Fruit fly (Drosophila melanogaster) ovary, adult (tissue): Measurements from ENCODE around the gene CG31954.

ENCODE experiments used
- CG17801 ChIP-seq: fragments of 200-800 bp; optimal IDR thresholded peaks from 2 replicates; lab custom pipeline; 2019; ENCODE audit warnings: missing biosample characterization, mild to moderate bottlenecking, missing genetic modification characterization, moderate library complexity; ENCODE audit not compliant: partially characterized antibody

Gene CG31954

DNA sequence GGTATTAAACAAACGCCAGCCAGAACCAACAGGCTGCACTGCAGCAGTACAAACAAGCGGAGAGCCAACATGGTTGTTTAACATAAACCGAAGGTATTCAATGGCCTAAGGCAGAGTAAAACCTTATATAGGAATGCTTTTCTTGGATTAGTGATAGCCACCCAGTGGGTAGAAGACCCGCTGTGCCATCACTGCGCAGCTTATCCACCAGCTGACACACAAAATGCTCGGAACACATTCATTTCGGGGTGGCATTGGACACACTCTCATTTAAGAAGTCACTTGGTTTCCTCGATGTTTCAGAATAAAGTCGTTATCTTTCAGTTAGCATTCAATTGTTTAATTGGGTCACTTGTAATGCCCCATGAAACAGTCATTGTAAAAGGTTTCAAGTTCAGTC is at the start of gene CG31954:
CG31954 (minus strand) TSS at position 101 of the 400 bp plus-strand sequence.
- no peak for TF ChIP-seq CG17801 (GFP tag; lab: Kevin White, UChicago)

DNA sequence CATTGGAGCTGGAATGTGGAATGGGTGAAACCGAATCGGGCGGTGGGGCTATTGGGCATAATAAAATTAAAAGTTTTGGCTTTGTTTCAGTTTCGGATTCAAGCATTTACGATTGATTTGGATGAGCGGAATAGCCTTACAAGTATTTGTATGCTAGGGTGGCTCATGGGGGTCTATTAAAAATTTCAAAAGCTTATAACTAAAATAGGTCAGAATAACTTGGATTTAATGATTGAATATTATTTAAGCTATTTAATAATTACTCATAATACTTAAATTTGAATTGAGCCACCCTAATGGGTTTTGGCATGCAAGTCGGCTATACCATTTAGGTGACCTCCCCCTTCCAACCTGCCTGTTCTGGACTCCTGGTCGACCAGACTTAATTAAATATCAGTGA is 49.7 kb upstream of the CG31954 start:
- no peak for TF ChIP-seq CG17801 (GFP tag; lab: Kevin White, UChicago)

DNA sequence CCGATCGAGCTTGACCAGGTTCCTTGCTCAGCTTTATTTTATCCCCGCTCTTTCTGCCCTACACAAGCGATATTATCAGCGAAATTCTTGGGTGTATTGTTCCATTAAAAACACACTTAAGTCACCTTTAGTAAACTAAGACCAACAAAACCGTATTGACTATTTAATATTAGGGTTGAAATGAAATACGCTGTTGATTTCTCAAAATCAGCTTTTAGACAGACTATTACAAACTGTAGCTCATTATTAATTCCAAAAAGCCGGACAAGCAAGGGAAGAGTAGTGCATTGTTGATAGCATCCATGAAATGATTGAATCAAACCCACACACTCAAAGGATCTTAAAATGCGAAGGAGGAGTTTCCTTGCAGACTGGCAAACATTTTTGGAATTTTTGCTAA is 48.4 kb upstream of the CG31954 start:
- TF ChIP-seq CG17801 (GFP tag; lab: Kevin White, UChicago): no peak

DNA sequence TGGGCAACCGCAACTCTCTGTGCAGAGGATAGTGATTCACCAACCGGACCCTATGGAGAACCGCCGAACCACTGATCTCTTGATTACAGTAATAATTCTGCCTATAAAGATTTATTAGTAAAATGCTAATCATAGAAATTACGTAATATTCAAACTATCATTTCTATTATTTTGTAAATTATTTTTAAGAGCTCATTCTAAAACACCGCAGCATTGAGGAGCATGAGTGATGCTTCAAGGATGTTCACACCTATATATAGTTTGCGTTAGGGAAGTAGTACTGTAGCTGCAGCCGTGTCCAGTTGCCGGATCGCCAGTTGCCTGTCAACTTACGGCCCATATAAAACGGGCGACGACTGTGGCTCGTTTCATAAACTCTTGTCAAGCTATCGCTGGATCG is 47.6 kb upstream of the CG31954 start:
- no peak for TF ChIP-seq CG17801 (GFP tag; lab: Kevin White, UChicago)

DNA sequence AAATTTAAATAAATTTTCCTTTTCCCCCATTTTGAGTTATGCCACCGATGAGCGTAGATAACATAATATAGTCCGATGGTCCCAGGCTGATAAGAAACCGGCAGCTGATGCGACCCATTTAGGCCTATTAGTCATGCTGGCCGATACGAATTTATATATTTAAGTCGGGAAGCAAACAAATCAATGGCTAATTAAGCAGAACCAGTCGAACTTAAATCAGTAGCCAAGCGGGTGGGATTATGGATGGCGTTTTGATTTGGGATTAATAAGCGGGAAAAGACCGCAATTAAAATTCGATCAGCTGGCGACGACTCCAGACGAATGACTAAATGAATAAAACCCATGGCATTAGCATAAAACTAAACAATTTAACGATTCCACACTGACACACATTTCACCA is 47.0 kb upstream of the CG31954 start:
- TF ChIP-seq CG17801 (GFP tag; lab: Kevin White, UChicago): no peak

DNA sequence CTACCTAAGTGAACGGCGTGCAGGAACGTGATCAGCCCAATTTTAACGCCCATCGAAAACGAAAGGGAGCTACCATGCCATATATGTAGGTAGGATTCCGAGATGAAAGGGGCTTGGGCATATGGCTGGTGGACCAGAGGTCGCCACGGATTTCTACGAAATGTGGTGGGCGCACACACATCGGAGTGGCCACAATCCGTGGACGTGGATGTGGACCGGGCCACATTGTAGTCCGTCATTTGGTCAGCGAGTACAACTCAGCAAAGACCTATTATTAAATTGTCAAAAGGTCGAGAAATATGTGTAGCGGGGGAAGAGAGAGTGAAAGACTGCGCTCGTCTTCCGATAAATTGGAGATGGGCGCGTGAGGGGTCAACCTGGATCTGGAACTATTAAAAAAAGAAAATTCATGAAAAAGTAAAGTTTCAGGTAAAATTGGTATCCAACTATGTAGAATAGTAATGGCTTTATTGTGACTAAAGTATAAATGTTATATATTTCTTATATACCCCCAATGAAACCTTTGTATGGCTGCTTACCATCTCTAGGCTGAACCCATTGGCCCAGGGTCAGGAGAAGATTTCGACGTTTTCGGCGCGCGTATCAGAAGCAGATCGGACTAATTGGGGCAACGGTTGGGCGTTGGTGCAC is 45.6 kb upstream of the CG31954 start:
- TF ChIP-seq CG17801 (GFP tag; lab: Kevin White, UChicago): no peak

DNA sequence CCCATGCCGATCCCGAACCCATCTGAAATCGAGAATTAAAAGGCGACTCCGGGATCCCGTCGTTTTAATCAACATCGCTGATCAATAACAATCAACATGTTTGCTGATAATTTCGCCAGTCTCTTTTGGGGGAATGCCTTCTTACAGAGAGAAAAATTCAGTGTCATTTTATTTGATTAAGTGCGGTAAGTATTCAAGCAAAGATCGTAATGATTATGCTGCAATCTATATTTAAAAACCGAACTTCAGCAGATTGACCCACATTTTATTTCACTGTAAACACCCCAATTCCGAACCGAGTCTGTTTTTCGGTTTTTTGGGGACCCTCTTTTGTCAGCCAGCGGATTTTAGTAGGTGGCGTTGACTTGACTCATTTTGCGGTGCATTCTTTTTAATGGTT is 44.0 kb upstream of the CG31954 start:
- TF ChIP-seq CG17801 (GFP tag; lab: Kevin White, UChicago): no peak

DNA sequence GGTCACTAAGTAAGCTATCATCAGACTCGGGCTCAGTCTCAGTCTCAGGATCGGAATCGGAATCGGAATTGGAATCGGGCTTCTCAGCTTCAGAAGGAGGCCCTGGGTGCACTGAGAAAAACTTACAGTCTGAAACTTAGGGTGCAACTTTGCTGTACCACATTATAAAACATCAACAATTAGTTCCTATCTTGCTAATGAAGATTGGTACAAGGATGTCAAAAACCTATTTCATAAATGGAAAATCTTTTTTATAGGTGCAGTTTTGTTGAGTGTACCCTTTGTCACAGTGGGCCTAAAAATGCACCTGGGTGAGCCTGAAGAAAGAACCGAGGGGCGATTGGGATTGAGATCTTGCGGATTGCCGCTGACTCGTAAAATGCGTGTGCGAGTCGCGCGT is 42.9 kb upstream of the CG31954 start:
- TF ChIP-seq CG17801 (GFP tag; lab: Kevin White, UChicago): no peak

DNA sequence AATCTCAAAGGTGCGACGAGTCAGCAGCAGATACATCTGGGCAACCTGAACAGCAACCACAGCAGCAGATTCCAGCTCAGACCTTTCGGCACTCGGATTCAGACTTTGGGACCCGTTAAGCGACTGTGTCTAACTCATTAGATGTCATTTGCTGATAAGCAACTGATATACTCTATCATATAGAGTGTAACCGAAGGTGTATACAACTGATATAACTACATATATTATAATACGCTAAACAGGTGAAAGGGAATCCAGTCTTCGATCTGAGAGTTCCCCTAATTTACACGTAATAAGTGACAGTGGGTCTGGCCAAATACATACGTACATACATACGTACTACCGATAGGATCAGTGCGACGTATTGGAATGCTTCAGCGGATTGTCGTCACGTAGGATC is 40.7 kb upstream of the CG31954 start:
- no peak for TF ChIP-seq CG17801 (GFP tag; lab: Kevin White, UChicago)

DNA sequence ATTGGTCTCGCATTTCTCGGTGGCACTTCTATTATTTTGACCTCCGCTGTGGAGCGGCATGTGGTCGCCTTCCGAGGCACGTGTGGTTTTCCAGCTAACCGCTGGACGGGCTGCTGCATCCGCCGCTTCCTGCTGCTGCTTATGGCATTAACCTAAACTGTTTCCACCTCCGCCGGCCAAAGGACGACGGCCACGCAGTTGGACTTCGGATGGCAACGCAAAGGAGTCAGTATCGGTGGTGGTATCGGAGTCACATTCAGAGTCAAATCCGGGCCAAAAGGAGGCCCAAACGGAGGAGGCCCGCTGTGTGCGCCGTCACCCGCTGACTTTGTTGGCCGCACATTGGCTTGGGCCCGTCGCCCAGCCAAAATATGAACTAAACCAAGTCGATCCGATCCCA is 39.8 kb upstream of the CG31954 start:
- TF ChIP-seq CG17801 (GFP tag; lab: Kevin White, UChicago): no peak

DNA sequence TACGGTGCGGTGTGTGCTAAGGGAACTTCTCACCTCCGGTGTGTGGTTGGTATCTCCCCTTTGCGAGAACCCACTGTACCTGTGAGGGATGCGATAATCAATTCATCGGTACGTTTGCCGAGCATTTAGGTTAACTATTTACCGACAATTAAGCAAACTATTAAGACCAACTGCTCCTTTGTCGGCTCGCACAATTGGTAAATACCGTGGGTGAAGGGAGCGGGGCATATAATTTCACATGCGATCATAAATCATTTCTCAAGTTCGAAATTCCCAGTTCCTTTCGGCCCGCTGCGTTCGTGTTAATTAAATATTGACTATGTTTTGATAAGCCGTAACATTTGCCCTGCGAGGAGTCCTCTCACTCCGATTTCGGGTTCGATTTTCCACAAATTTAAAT is 39.0 kb upstream of the CG31954 start:
- TF ChIP-seq CG17801 (GFP tag; lab: Kevin White, UChicago): no peak

DNA sequence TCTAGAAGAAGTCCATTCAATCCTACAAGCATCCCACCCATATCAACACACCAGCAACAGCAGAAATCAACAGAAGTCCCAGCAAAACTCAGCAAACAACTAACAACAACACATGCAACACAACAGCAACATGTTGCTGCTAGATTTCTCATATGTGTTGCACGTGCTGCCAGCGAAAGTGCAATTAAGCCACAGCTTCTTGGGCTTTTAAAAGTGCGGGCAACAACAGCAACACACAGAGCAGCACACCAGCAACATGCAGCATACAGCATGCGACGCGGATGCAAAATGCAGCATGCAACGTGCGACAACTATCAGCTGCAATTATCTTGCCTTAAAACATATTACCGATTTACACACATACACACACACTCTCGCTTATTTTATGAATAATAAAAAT is 37.6 kb upstream of the CG31954 start:
- no peak for TF ChIP-seq CG17801 (GFP tag; lab: Kevin White, UChicago)

DNA sequence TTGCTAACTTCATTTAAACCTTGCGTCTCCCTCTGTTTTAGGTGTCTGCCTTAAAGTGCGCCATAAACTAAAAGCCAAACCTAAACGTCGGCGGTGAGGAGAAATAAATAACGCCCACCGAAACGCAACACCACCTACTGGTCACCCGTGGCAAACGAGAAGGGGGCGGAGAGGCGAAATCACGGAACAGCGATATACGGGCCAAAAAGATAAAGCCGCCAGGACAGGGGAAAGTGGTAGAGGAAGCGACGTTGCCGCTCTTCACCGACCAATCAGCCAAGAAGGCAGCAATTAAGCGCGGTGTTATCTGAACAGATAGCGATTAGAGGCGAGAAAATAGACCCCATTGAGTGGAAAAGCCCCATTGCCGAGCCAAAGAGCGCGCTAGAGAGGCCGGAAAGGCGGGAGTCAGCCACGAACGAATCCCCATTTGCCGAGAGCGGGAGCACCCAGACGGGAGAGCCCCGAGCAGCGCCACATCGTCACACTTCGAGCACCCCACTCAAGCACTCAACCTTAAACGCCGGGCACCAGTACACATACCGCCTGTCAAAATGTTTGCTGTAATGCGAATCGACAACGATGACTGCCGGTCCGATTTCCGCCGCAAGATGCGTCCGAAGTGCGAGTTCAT is 35.2 kb upstream of the CG31954 start:
- TF ChIP-seq CG17801 (GFP tag; lab: Kevin White, UChicago): no peak

DNA sequence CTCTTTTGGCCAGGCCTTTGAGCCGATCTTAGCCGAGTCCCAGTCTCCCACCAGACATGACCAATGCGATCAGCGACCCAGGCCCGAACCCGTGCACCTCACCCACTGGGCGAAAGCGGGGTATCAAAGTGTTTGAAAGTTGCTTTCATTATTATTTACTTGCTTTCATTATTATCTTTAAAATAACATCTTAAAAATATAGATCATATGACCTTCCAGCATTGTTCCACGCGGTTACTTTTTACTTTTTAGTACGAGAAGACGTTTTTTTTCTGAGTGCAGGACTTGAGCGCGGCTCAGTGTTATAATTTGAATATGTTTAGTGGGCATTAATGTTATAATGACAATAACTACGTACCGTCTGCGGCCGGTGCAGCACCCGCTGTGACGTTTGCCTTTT is 33.2 kb upstream of the CG31954 start:
- TF ChIP-seq CG17801 (GFP tag; lab: Kevin White, UChicago): no peak

DNA sequence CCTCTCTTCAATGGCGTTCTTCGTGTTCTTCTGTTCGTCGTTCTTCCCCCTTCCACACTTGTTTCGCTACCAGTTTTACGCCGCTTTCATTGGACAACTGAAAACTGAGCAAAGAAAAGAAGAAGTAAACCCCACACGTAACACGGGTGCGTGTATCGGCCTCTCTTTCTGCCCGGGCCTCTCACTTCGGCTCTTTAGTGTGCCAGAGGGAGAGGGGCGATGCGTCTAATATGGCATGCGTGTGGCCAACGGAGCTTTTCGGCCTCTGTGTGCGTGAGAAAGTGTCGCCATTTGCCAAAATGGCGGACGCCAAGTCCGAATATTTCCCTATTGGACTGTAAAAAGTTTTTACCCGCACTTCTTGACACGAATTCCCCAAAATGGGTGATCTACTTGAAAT is 30.1 kb upstream of the CG31954 start:
- no peak for TF ChIP-seq CG17801 (GFP tag; lab: Kevin White, UChicago)

DNA sequence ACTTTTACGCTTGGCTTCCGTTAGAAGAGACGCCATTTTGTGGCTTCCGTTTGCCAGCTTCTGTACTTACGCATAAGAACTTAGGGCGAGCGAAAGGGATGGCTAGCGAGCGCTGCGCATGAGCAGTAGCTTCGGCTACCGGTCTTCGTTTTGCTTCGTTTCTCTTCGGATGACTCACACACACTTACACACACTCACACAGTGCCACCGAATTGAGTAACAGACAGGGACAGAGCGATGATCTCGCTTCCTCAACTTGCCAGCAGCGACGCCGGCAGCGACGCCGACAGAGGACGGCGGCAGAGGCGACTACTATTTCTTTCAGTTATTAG is 29.5 kb upstream of the CG31954 start:
- TF ChIP-seq CG17801 (GFP tag; lab: Kevin White, UChicago): no peak
